Fruit fly (Drosophila melanogaster) whole organism, adult: ENCODE data around the gene Pen.

Source experiments
- CG11617 ChIP-seq: fragments of 200-800 bp; sonication (Bioruptor generic); optimal IDR thresholded peaks from 2 replicates; lab custom pipeline; 2017; ENCODE audit warnings: mild to moderate bottlenecking, missing biosample characterization, missing genetic modification reagents, missing genetic modification characterization
- CG12768 ChIP-seq: fragments of 200-800 bp; sonication (Bioruptor generic); optimal IDR thresholded peaks from 2 replicates; lab custom pipeline; 2017; ENCODE audit warnings: missing biosample characterization, missing genetic modification characterization, mild to moderate bottlenecking, moderate library complexity, missing genetic modification reagents
- CG14711 ChIP-seq: fragments of 200-800 bp; sonication (Bioruptor generic); optimal IDR thresholded peaks from 2 replicates; lab custom pipeline; 2018; ENCODE audit warnings: missing biosample characterization, mild to moderate bottlenecking, missing genetic modification characterization, moderate library complexity
- CG1620 ChIP-seq: fragments of 200-800 bp; sonication (Bioruptor generic); optimal IDR thresholded peaks from 2 replicates; lab custom pipeline; 2016; ENCODE audit warnings: missing biosample characterization, missing genetic modification characterization
- CG33017 ChIP-seq: fragments of 200-800 bp; sonication (Bioruptor generic); optimal IDR thresholded peaks from 2 replicates; lab custom pipeline; 2018; ENCODE audit warnings: missing biosample characterization, mild to moderate bottlenecking, missing genetic modification characterization, moderate library complexity
- CG5204 ChIP-seq: fragments of 200-800 bp; sonication (Bioruptor generic); optimal IDR thresholded peaks from 2 replicates; lab custom pipeline; 2016; ENCODE audit warnings: missing biosample characterization, missing genetic modification characterization
- CG7045 ChIP-seq: fragments of 200-800 bp; sonication (Bioruptor generic); optimal IDR thresholded peaks from 2 replicates; lab custom pipeline; 2017; ENCODE audit warnings: missing biosample characterization, mild to moderate bottlenecking, missing genetic modification characterization
- CG7101 ChIP-seq: fragments of 200-800 bp; sonication (Bioruptor generic); optimal IDR thresholded peaks from 2 replicates; lab custom pipeline; 2018; ENCODE audit warnings: missing biosample characterization, mild to moderate bottlenecking, missing genetic modification characterization, moderate library complexity
- Clk ChIP-seq: fragments of 200-800 bp; sonication (Bioruptor generic); optimal IDR thresholded peaks from 2 replicates; lab custom pipeline; 2017; ENCODE audit warnings: missing biosample characterization, missing genetic modification characterization
- Crg-1 ChIP-seq: fragments of 200-800 bp; sonication (Bioruptor generic); optimal IDR thresholded peaks from 2 replicates; lab custom pipeline; 2016; ENCODE audit warnings: missing biosample characterization, missing genetic modification characterization
- Hr96 ChIP-seq: fragments of 200-800 bp; sonication (Bioruptor generic); optimal IDR thresholded peaks from 2 replicates; lab custom pipeline; 2016; ENCODE audit warnings: missing biosample characterization, missing genetic modification characterization
- Mnt ChIP-seq: fragments of 200-800 bp; sonication (Bioruptor generic); optimal IDR thresholded peaks from 2 replicates; lab custom pipeline; 2016; ENCODE audit warnings: missing biosample characterization, mild to moderate bottlenecking, missing genetic modification characterization
- bab1 ChIP-seq: fragments of 200-800 bp; sonication (Bioruptor generic); optimal IDR thresholded peaks from 3 replicates; lab custom pipeline; 2019; ENCODE audit warnings: missing biosample characterization, mild to moderate bottlenecking, missing genetic modification characterization, moderate library complexity
- cic ChIP-seq: fragments of 200-800 bp; sonication (Bioruptor generic); optimal IDR thresholded peaks from 2 replicates; lab custom pipeline; 2017; ENCODE audit warnings: missing biosample characterization, mild to moderate bottlenecking, missing genetic modification characterization, moderate library complexity
- cnc ChIP-seq, 2 experiments: fragments of >200 bp; optimal IDR thresholded peaks; 2 replicates each; lab custom pipeline; 2017
- kay ChIP-seq: fragments of 200-800 bp; sonication (Bioruptor generic); peaks from one replicate; lab custom pipeline; 2016; ENCODE audit warnings: missing biosample characterization, missing genetic modification characterization, borderline replicate concordance
- ovo ChIP-seq: fragments of 200-800 bp; sonication (Bioruptor generic); optimal IDR thresholded peaks from 2 replicates; lab custom pipeline; 2016; ENCODE audit warnings: missing biosample characterization, missing genetic modification characterization
- pad ChIP-seq: fragments of 200-800 bp; sonication (Bioruptor generic); optimal IDR thresholded peaks from 3 replicates; lab custom pipeline; 2017; ENCODE audit warnings: missing biosample characterization, missing genetic modification characterization, mild to moderate bottlenecking, moderate library complexity, missing genetic modification reagents
- tj ChIP-seq: fragments of 200-800 bp; sonication (Bioruptor generic); optimal IDR thresholded peaks from 3 replicates; lab custom pipeline; 2017; ENCODE audit warnings: missing biosample characterization, mild to moderate bottlenecking, missing genetic modification characterization, moderate library complexity
- toe ChIP-seq: fragments of 200-800 bp; sonication (Bioruptor generic); optimal IDR thresholded peaks from 2 replicates; lab custom pipeline; 2016; ENCODE audit warnings: missing biosample characterization, missing genetic modification characterization

Gene Pen

dm6 chr2L:10032415-10032814 is 24.3 kb upstream of the Pen start, which contains the start of gene obst-B:
TSS of gene obst-B (plus strand) at chr2L:10032690.
- TF ChIP-seq cic (no peak), bab1 (GFP tag; lab: Kevin White, UChicago) (no peak)

DNA sequence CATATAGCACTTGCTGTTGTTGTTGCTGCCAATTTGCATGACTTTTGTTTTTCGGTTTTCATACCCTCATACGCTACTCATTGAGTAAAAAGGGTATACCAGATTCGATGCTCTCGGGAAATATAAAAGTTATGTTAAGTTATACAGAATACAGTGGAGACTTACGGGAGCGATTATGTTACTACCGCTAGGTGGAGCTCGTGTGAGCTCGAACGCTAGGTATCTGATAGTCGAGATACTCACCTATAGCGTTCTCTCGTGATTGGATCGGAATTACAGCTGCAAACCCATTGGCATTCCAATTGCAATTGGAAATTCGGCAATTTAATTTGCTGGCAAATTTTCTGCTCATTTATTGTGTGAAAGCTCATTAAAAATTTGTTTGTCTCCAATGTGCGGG is 23.3 kb upstream of the Pen start:
- TF ChIP-seq kay (GFP tag; lab: Kevin White, UChicago) (no peak), CG11617 (GFP tag; lab: Kevin White, UChicago) (no peak), CG1620 (no peak), tj (GFP tag; lab: Kevin White, UChicago) (no peak), toe (GFP tag; lab: Kevin White, UChicago) (no peak), CG7045 (GFP tag; lab: Kevin White, UChicago) (no peak), CG14711 (tag; lab: Kevin White, UChicago) (no peak), Clk (GFP tag; lab: Kevin White, UChicago) (no peak), CG33017 (tag; lab: Kevin White, UChicago) (no peak), CG5204 (no peak)

dm6 chr2L:10035786-10036364 is 20.8 kb upstream of the Pen start:
- no peak for TF ChIP-seq CG14711 (tag; lab: Kevin White, UChicago)
- TF ChIP-seq CG5204: no peak
- no peak for TF ChIP-seq CG1620
- no peak for TF ChIP-seq tj (GFP tag; lab: Kevin White, UChicago)
- no peak for TF ChIP-seq kay (GFP tag; lab: Kevin White, UChicago)
- no peak for TF ChIP-seq CG7045 (GFP tag; lab: Kevin White, UChicago)

DNA sequence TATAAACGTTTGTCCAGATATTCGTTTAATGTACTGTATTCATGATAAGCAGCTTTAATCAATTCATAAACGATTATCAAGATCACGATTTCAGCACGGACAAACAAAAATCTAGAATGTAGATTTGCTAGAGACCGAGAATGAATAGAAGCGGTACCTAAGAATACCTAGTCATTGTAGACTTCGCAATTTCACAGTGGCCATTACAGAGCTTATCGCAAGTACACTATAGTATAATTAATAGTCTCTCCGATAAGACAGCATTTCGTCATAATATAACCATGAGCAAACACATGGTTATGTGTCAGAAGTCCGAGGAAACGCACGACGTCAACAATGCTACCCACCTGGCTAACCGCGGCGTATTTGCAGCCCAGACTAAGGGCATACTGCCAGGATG is 7.4 kb upstream of the Pen start, which contains the start of gene CG33301:
CG33301 (plus strand) TSS at position 301 of the 400 bp plus-strand sequence.
- TF ChIP-seq kay (GFP tag; lab: Kevin White, UChicago) (peak; percentile 66), CG7045 (GFP tag; lab: Kevin White, UChicago) (no peak), CG7101 (tag; lab: Kevin White, UChicago) (no peak), Crg-1 (GFP tag; lab: Kevin White, UChicago) (no peak), CG33017 (tag; lab: Kevin White, UChicago) (peak; percentile 15), Hr96 (GFP tag; lab: Kevin White, UChicago) (no peak), ovo (GFP tag; lab: Kevin White, UChicago) (no peak), Mnt (GFP tag; lab: Kevin White, UChicago) (no peak), cic (peak; percentile 16), toe (GFP tag; lab: Kevin White, UChicago) (no peak), CG1620 (no peak), cnc (optimal IDR thresholded peaks at IDR 0.05; lab: Kevin White, UChicago) (no peak), Clk (GFP tag; lab: Kevin White, UChicago) (no peak), tj (GFP tag; lab: Kevin White, UChicago) (no peak), pad (GFP tag; lab: Kevin White, UChicago) (no peak), CG11617 (GFP tag; lab: Kevin White, UChicago) (no peak), bab1 (GFP tag; lab: Kevin White, UChicago) (no peak), CG12768 (GFP tag; lab: Kevin White, UChicago) (no peak), CG14711 (tag; lab: Kevin White, UChicago) (no peak)

DNA sequence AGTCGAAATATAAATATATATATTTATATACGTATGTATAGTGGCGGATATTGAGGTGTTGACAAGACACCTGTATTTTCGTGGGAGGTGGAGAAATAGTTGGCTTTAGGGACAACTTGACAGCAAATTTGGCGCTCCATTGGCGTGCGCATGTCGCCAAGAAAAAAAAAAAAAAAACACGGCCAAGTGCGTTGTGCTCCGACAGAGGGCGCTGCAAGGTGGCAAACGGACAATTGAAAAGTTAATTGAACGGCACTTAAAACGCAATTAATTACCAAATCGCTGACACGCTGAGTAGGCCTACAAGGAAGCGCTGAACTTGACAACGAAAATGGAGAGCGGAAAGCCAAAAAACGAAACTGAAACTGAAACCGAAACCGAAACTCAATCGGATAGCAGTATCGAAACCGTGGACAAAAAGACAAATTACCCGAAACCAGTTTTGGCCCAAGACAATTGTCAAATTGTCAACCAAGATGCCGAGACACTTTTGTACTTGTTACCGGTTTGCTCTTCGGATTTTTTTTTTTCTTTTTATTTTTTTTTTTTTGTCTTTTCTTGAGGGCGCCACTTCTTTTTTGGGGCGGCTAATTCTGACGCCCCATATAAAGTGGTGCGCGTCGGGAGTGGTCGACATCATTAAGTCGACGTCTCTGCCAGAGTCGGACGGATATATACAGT is 3.0 kb upstream of the Pen start, which contains the start of gene Cpr31A:
Cpr31A (plus strand) TSS at position 631 of the 681 bp plus-strand sequence.
- TF ChIP-seq CG12768 (GFP tag; lab: Kevin White, UChicago) (no peak), ovo (GFP tag; lab: Kevin White, UChicago) (no peak), cnc (optimal IDR thresholded peaks at IDR 0.05; lab: Kevin White, UChicago) (no peak), cic (no peak), CG14711 (tag; lab: Kevin White, UChicago) (no peak), Clk (GFP tag; lab: Kevin White, UChicago) (no peak), Crg-1 (GFP tag; lab: Kevin White, UChicago) (no peak), CG33017 (tag; lab: Kevin White, UChicago) (no peak), toe (GFP tag; lab: Kevin White, UChicago) (no peak), pad (GFP tag; lab: Kevin White, UChicago) (no peak), CG11617 (GFP tag; lab: Kevin White, UChicago) (no peak), CG1620 (no peak), bab1 (GFP tag; lab: Kevin White, UChicago) (no peak), CG5204 (no peak)

DNA sequence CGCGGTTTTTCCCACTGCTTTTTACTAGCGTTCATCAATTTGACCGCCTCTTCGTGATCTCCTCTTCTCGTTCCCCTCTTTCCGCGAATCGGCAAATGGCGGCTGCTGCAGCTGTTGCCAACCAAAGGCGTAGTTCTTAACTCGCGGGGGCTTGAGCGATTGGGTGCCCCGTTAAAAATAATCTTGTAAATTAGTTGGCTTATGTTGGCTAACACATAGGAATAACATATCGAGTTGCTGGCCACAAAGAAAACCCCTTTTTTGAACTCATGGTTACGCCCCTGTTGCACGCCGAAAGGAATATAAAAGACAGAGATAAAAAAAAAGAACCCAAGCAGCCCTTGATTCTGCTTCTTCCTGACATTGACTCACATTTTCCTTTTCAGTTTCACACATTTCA is 536 bp downstream of the Pen start:
- TF ChIP-seq CG14711 (tag; lab: Kevin White, UChicago): peak; percentile 56
- peak; percentile 65 for TF ChIP-seq pad (GFP tag; lab: Kevin White, UChicago)
- peak; percentile 3 for TF ChIP-seq CG1620
- peak; percentile 52 for TF ChIP-seq CG7101 (tag; lab: Kevin White, UChicago)
- no peak for TF ChIP-seq toe (GFP tag; lab: Kevin White, UChicago)
- peak; percentile 27 for TF ChIP-seq Hr96 (GFP tag; lab: Kevin White, UChicago)
- no peak for TF ChIP-seq CG12768 (GFP tag; lab: Kevin White, UChicago)
- TF ChIP-seq bab1 (GFP tag; lab: Kevin White, UChicago): peak; percentile 86
- TF ChIP-seq CG5204: no peak
